Worm (Caenorhabditis elegans) whole organism, L4 larva: ENCODE data around the gene com-1.

ENCODE experiments used
- D1046.2 ChIP-seq: fragments of 200-800 bp; sonication (Bioruptor generic); IDR thresholded peaks from 2 replicates; pipeline ENCODE4 v1.3.6; 2022; ENCODE audit warnings: missing genetic modification characterization, missing compliant biosample characterization
- F26F4.8 ChIP-seq: fragments of 200-800 bp; sonication (Bioruptor generic); conservative IDR thresholded peaks from 2 replicates; pipeline ENCODE4 v1.3.6; 2022; ENCODE audit warnings: missing genetic modification characterization, missing compliant biosample characterization
- F44E2.7 ChIP-seq: fragments of 200-800 bp; sonication (Bioruptor generic); IDR thresholded peaks from 2 replicates; pipeline ENCODE4 v2.1.2; 2022; ENCODE audit warnings: missing genetic modification characterization, missing compliant biosample characterization
- F49E8.2 ChIP-seq: sonication (generic microtip); optimal IDR thresholded peaks from 2 replicates; lab custom pipeline; 2016; ENCODE audit warnings: missing compliant biosample characterization, mild to moderate bottlenecking, missing genetic modification characterization, borderline replicate concordance
- R02D3.7 ChIP-seq: fragments of 150-350 bp; sonication (generic microtip); optimal IDR thresholded peaks from 3 replicates; lab custom pipeline; 2014; ENCODE audit warnings: missing biosample characterization, missing genetic modification characterization
- T20F7.1 ChIP-seq: fragments of 200-800 bp; sonication (Bioruptor generic); optimal IDR thresholded peaks from 2 replicates; lab custom pipeline; 2018; ENCODE audit warnings: mild to moderate bottlenecking, missing genetic modification characterization, missing compliant biosample characterization
- ZK546.5 ChIP-seq, 2 experiments: sonication (generic microtip); optimal IDR thresholded peaks; 2 replicates each; lab custom pipeline; 2017; ENCODE audit warnings: missing biosample characterization in 2 of 2, missing genetic modification characterization in 2 of 2
- aha-1 ChIP-seq: fragments of 150-350 bp; peaks from one replicate; lab custom pipeline; 2014; ENCODE audit warnings: missing biosample characterization, missing genetic modification characterization
- aly-2 ChIP-seq: sonication (generic microtip); optimal IDR thresholded peaks from 2 replicates; lab custom pipeline; 2018; ENCODE audit warnings: missing biosample characterization, missing genetic modification characterization
- arid-1 ChIP-seq: fragments of 200-800 bp; sonication (Bioruptor generic); conservative IDR thresholded peaks from 2 replicates; pipeline ENCODE4 v1.3.6; 2022; ENCODE audit warnings: missing genetic modification reagents, missing genetic modification characterization, missing compliant biosample characterization
- dve-1 ChIP-seq: sonication (generic microtip); optimal IDR thresholded peaks from 2 replicates; lab custom pipeline; 2017; ENCODE audit warnings: antibody characterized with exemption, mild to moderate bottlenecking, missing genetic modification characterization, missing compliant biosample characterization; ENCODE audit not compliant: insufficient read depth
- egl-43 ChIP-seq: fragments of 200-800 bp; sonication (Bioruptor generic); IDR thresholded peaks from 2 replicates; pipeline ENCODE4 v1.3.6; 2022; ENCODE audit warnings: missing genetic modification reagents, missing genetic modification characterization, missing compliant biosample characterization
- fkh-10 ChIP-seq: fragments of 150-350 bp; optimal IDR thresholded peaks from 2 replicates; lab custom pipeline; 2014; ENCODE audit warnings: missing biosample characterization, missing genetic modification reagents, missing genetic modification characterization
- fos-1 ChIP-seq: fragments of 150-350 bp; optimal IDR thresholded peaks from 2 replicates; lab custom pipeline; 2014; ENCODE audit warnings: missing biosample characterization, missing genetic modification characterization
- gei-8 ChIP-seq: fragments of 200-800 bp; sonication (Bioruptor generic); optimal IDR thresholded peaks from 2 replicates; lab custom pipeline; 2018; ENCODE audit warnings: mild to moderate bottlenecking, missing genetic modification characterization, missing compliant biosample characterization
- hif-1 ChIP-seq, 2 experiments: sonication (generic microtip); optimal IDR thresholded peaks; 2 replicates each; lab custom pipeline; 2016 to 2017; ENCODE audit warnings: missing compliant biosample characterization in 2 of 2, missing genetic modification characterization in 2 of 2, missing genetic modification reagents in 2 of 2, missing genotype in 2 of 2, mild to moderate bottlenecking in 1 of 2
- hlh-11 ChIP-seq: fragments of 200-800 bp; sonication (Bioruptor generic); optimal IDR thresholded peaks from 2 replicates; lab custom pipeline; 2018; ENCODE audit warnings: mild to moderate bottlenecking, missing genetic modification characterization, missing compliant biosample characterization
- lin-13 ChIP-seq: fragments of 150-350 bp; optimal IDR thresholded peaks from 2 replicates; lab custom pipeline; 2014; ENCODE audit warnings: missing biosample characterization, missing genetic modification reagents, missing genetic modification characterization
- lin-15B ChIP-seq: fragments of 150-350 bp; sonication (generic microtip); optimal IDR thresholded peaks from 3 replicates; lab custom pipeline; 2014; ENCODE audit warnings: missing biosample characterization, missing genetic modification characterization
- lin-29 ChIP-seq: fragments of 200-800 bp; sonication (Bioruptor generic); IDR thresholded peaks from 2 replicates; pipeline ENCODE4 v1.3.6; 2022; ENCODE audit warnings: missing genetic modification reagents, missing genetic modification characterization, missing compliant biosample characterization
- lsy-2 ChIP-seq, 2 experiments: fragments of 150-350 bp in 1 of 2; sonication (generic microtip) in 1 of 2; optimal IDR thresholded peaks; 2 replicates each; lab custom pipeline; 2014 to 2017; ENCODE audit warnings: missing biosample characterization in 2 of 2, missing genetic modification characterization in 2 of 2
- madf-5 ChIP-seq, 2 experiments: fragments of 200-800 bp; sonication (Bioruptor generic); IDR thresholded peaks; 2 replicates each; pipeline ENCODE4 v1.3.6; 2022; ENCODE audit warnings: missing compliant biosample characterization in 2 of 2, missing genetic modification characterization in 2 of 2
- madf-9 ChIP-seq: fragments of 200-800 bp; sonication (Bioruptor generic); conservative IDR thresholded peaks from 2 replicates; pipeline ENCODE4 v1.3.6; 2022; ENCODE audit warnings: missing genetic modification reagents, missing genetic modification characterization, missing compliant biosample characterization
- mep-1 ChIP-seq: fragments of 150-350 bp; sonication (generic microtip); optimal IDR thresholded peaks from 3 replicates; lab custom pipeline; 2014; ENCODE audit warnings: missing biosample characterization, missing genetic modification characterization
- mes-2 ChIP-seq: sonication (generic microtip); optimal IDR thresholded peaks from 2 replicates; lab custom pipeline; 2016; ENCODE audit warnings: missing genotype, mild to moderate bottlenecking, missing genetic modification characterization, missing compliant biosample characterization; ENCODE audit not compliant: poor library complexity, severe bottlenecking
- nhr-237 ChIP-seq: sonication (generic microtip); optimal IDR thresholded peaks from 2 replicates; lab custom pipeline; 2017; ENCODE audit warnings: missing biosample characterization, missing genetic modification characterization
- nhr-28 ChIP-seq: fragments of 150-350 bp; optimal IDR thresholded peaks from 2 replicates; lab custom pipeline; 2014; ENCODE audit warnings: missing biosample characterization, missing genetic modification characterization
- nhr-41 ChIP-seq: fragments of 200-800 bp; sonication (Bioruptor generic); IDR thresholded peaks from 2 replicates; pipeline ENCODE4 v1.3.6; 2022; ENCODE audit warnings: missing genetic modification reagents, missing genetic modification characterization, missing compliant biosample characterization
- nhr-42 ChIP-seq: fragments of 200-800 bp; sonication (Bioruptor generic); IDR thresholded peaks from 2 replicates; pipeline ENCODE4 v1.3.6; 2022; ENCODE audit warnings: missing genetic modification characterization, missing compliant biosample characterization
- nhr-76 ChIP-seq: fragments of 150-350 bp; optimal IDR thresholded peaks from 2 replicates; lab custom pipeline; 2014; ENCODE audit warnings: missing biosample characterization, missing genetic modification characterization
- nhr-77 ChIP-seq: fragments of 150-350 bp; optimal IDR thresholded peaks from 2 replicates; lab custom pipeline; 2014; ENCODE audit warnings: missing biosample characterization, missing genetic modification characterization
- pha-4 ChIP-seq, 2 experiments: fragments of 150-350 bp in 1 of 2; fragments of 200-800 bp in 1 of 2; sonication (Bioruptor generic) in 1 of 2; IDR thresholded peaks in 1 of 2; optimal IDR thresholded peaks in 1 of 2; 2 replicates each; pipeline versions ENCODE4 v1.3.6 to Lab custom; 2014 to 2022; ENCODE audit warnings: missing genetic modification characterization in 2 of 2, missing genetic modification reagents in 2 of 2, missing biosample characterization in 1 of 2, missing compliant biosample characterization in 1 of 2
- rbr-2 ChIP-seq: sonication (generic microtip); optimal IDR thresholded peaks from 2 replicates; lab custom pipeline; 2016; ENCODE audit warnings: missing genotype, missing genetic modification characterization, missing compliant biosample characterization
- set-16 ChIP-seq: fragments of 200-800 bp; sonication (Bioruptor generic); IDR thresholded peaks from 2 replicates; pipeline ENCODE4 v1.3.6; 2022; ENCODE audit warnings: missing genetic modification reagents, missing genetic modification characterization, missing compliant biosample characterization
- snpc-4 ChIP-seq: fragments of 150-350 bp; optimal IDR thresholded peaks from 2 replicates; lab custom pipeline; 2014; ENCODE audit warnings: missing biosample characterization, missing genetic modification characterization
- spr-3 ChIP-seq: fragments of 200-800 bp; sonication (Bioruptor generic); optimal IDR thresholded peaks from 2 replicates; lab custom pipeline; 2018; ENCODE audit warnings: mild to moderate bottlenecking, missing genetic modification characterization, missing compliant biosample characterization
- vab-7 ChIP-seq: fragments of 200-800 bp; sonication (Bioruptor generic); IDR thresholded peaks from 2 replicates; pipeline ENCODE4 v1.3.6; 2022; ENCODE audit warnings: missing genetic modification reagents, missing genetic modification characterization, missing compliant biosample characterization
- zag-1 ChIP-seq: fragments of 150-350 bp; optimal IDR thresholded peaks from 2 replicates; lab custom pipeline; 2014; ENCODE audit warnings: missing biosample characterization, missing genetic modification characterization
- zfp-2 ChIP-seq: sonication (generic microtip); optimal IDR thresholded peaks from 2 replicates; lab custom pipeline; 2016; ENCODE audit warnings: mild to moderate bottlenecking, missing genetic modification characterization, missing compliant biosample characterization
- zfp-3 ChIP-seq: fragments of 200-800 bp; sonication (Bioruptor generic); conservative IDR thresholded peaks from 2 replicates; pipeline ENCODE4 v1.3.6; 2022; ENCODE audit warnings: missing genetic modification reagents, missing genetic modification characterization, missing compliant biosample characterization
- ztf-11 ChIP-seq: fragments of 150-350 bp; optimal IDR thresholded peaks from 2 replicates; lab custom pipeline; 2014; ENCODE audit warnings: missing biosample characterization, missing genetic modification characterization
- ztf-7 ChIP-seq: fragments of 150-350 bp; optimal IDR thresholded peaks from 2 replicates; lab custom pipeline; 2014; ENCODE audit warnings: missing biosample characterization, missing genetic modification characterization

The com-1 gene

ce11 chrIII:10881996-10882395 lies 14.2 kb upstream of the com-1 start (continued):
- TF ChIP-seq lin-15B (tag; lab: Kevin White, UChicago) (peak; percentile 21), zfp-3 (GFP tag; lab: Robert Waterston, UW) (no peak), arid-1 (GFP tag; lab: Robert Waterston, UW) (no peak), madf-9 (no peak), spr-3 (no peak), nhr-76 (tag; lab: Kevin White, UChicago) (no peak), nhr-77 (tag; lab: Kevin White, UChicago) (peak; percentile 38), fos-1 (no peak), lin-13 (GFP tag; lab: Kevin White, UChicago) (no peak), nhr-41 (GFP tag; lab: Robert Waterston, UW) (no peak), nhr-42 (GFP tag; lab: Robert Waterston, UW) (no peak), rbr-2 (tag; lab: Kevin White, UChicago) (peak; percentile 8), D1046.2 (GFP tag; lab: Robert Waterston, UW) (no peak), aly-2 (tag; lab: Kevin White, UChicago) (no peak), pha-4 (GFP tag; IDR thresholded peaks at IDR 0.05; lab: Robert Waterston, UW) (no peak), pha-4 (tag; optimal IDR thresholded peaks at IDR 0.05; lab: Kevin White, UChicago) (peak; percentile 9), zfp-2 (tag; lab: Kevin White, UChicago) (no peak), fkh-10 (GFP tag; lab: Kevin White, UChicago) (no peak), ztf-7 (tag; lab: Kevin White, UChicago) (peak; percentile 42), F49E8.2 (tag; lab: Kevin White, UChicago) (no peak), vab-7 (no peak), gei-8 (no peak), snpc-4 (tag; lab: Kevin White, UChicago) (no peak), nhr-28 (tag; lab: Kevin White, UChicago) (no peak), mep-1 (tag; lab: Kevin White, UChicago) (peak; percentile 55), egl-43 (GFP tag; lab: Robert Waterston, UW) (no peak), aha-1 (no peak), dve-1 (tag; lab: Kevin White, UChicago) (peak; percentile 53), T20F7.1 (GFP tag; lab: Kevin White, UChicago) (no peak), lsy-2 (tag; optimal IDR thresholded peaks at IDR 0.05; lab: Kevin White, UChicago) (peak in 1 of 2 experiments; percentile 82), lin-29 (GFP tag; lab: Robert Waterston, UW) (no peak), mes-2 (tag; lab: Kevin White, UChicago) (no peak)
- TF ChIP-seq, all 104 proteins: peak for 13

ce11 chrIII:10888824-10889223 lies 7.3 kb upstream of the com-1 start:
- no peak for TF ChIP-seq mep-1 (tag; lab: Kevin White, UChicago)
- no peak for TF ChIP-seq spr-3
- no peak for TF ChIP-seq ztf-11
- TF ChIP-seq lin-29 (GFP tag; lab: Robert Waterston, UW) = no peak
- TF ChIP-seq ZK546.5 (tag; optimal IDR thresholded peaks at IDR 0.05; lab: Kevin White, UChicago) = no peak
- TF ChIP-seq R02D3.7 (tag; lab: Kevin White, UChicago) = no peak
- no peak for TF ChIP-seq madf-5 (GFP tag; IDR thresholded peaks at IDR 0.05; lab: Robert Waterston, UW)
- no peak for TF ChIP-seq nhr-41 (GFP tag; lab: Robert Waterston, UW)
- no peak for TF ChIP-seq nhr-237 (tag; lab: Kevin White, UChicago)
- TF ChIP-seq set-16 (GFP tag; lab: Robert Waterston, UW) = peak; percentile 45
- peak; percentile 93 for TF ChIP-seq aha-1
- TF ChIP-seq rbr-2 (tag; lab: Kevin White, UChicago) = no peak
- no peak for TF ChIP-seq zag-1 (tag; lab: Kevin White, UChicago)

- no peak for TF ChIP-seq madf-5 (GFP tag; IDR thresholded peaks at IDR 0.05; lab: Robert Waterston, UW)
- no peak for TF ChIP-seq nhr-76 (tag; lab: Kevin White, UChicago)
- no peak for TF ChIP-seq pha-4 (GFP tag; IDR thresholded peaks at IDR 0.05; lab: Robert Waterston, UW)
- no peak for TF ChIP-seq pha-4 (tag; optimal IDR thresholded peaks at IDR 0.05; lab: Kevin White, UChicago)
- no peak for TF ChIP-seq hlh-11
- no peak for TF ChIP-seq egl-43 (GFP tag; lab: Robert Waterston, UW)
- no peak for TF ChIP-seq F26F4.8 (GFP tag; lab: Robert Waterston, UW)
- no peak for TF ChIP-seq snpc-4 (tag; lab: Kevin White, UChicago)
- no peak for TF ChIP-seq F44E2.7 (GFP tag; lab: Robert Waterston, UW)
- no peak for TF ChIP-seq hif-1 (tag; optimal IDR thresholded peaks at IDR 0.05; lab: Kevin White, UChicago)
- TF ChIP-seq, all 104 proteins: peak for 0
Observed at ce11 chrIII:10894220-10894619, 1.9 kb upstream of the com-1 start, which contains the start of gene fbxb-87. Gene fbxb-87, plus strand, starts transcription at chrIII:10894520.
